Fruit fly (Drosophila melanogaster): ENCODE data around the gene Kebab.

Gene Kebab

dm6 chr2L:2084349-2084748 is 39.1 kb downstream of the Kebab start (continued):
- TF ChIP-seq Atf-2 (GFP tag; optimal IDR thresholded peaks at IDR 0.05) (no peak), CG30020 (tag; optimal IDR thresholded peaks at IDR 0.05) (no peak), ac (GFP tag; optimal IDR thresholded peaks at IDR 0.05) (no peak), CG4360 (GFP tag; IDR thresholded peaks at IDR 0.05) (0 out of 2 replicates have a peak, but pooled peaks have one; percentile 33), slp2 (GFP tag; optimal IDR thresholded peaks at IDR 0.05) (no peak), CG9609 (GFP tag; optimal IDR thresholded peaks at IDR 0.05) (no peak), Sox102F (GFP tag; optimal IDR thresholded peaks at IDR 0.05) (peak; percentile 50), prd (optimal IDR thresholded peaks at IDR 0.05) (no peak), prd (GFP tag; IDR thresholded peaks at IDR 0.05) (peak; percentile 77), repo (GFP tag; optimal IDR thresholded peaks at IDR 0.05) (no peak), CG17802 (tag; optimal IDR thresholded peaks at IDR 0.05) (no peak), CG11398 (GFP tag; optimal IDR thresholded peaks at IDR 0.05) (no peak), gt (GFP tag; IDR thresholded peaks at IDR 0.05) (0 out of 2 replicates have a peak, but pooled peaks have one; percentile 14), sqz (GFP tag; optimal IDR thresholded peaks at IDR 0.05) (no peak), so (GFP tag; IDR thresholded peaks at IDR 0.05) (no peak), Elba2 (GFP tag; optimal IDR thresholded peaks at IDR 0.05) (no peak), gsb-n (tag; optimal IDR thresholded peaks at IDR 0.05) (no peak), ap (GFP tag; IDR thresholded peaks at IDR 0.05) (peak; percentile 23; the same call in 1 of the 2 replicates), p53 (GFP tag; optimal IDR thresholded peaks at IDR 0.05) (no peak), CG1792 (GFP tag; optimal IDR thresholded peaks at IDR 0.05) (no peak), CG9437 (GFP tag; optimal IDR thresholded peaks at IDR 0.05) (no peak), CG14965 (GFP tag; optimal IDR thresholded peaks at IDR 0.05; ENCODE audit: borderline replicate concordance) (no peak), dm (GFP tag; optimal IDR thresholded peaks at IDR 0.05) (no peak), bcd (GFP tag; optimal IDR thresholded peaks at IDR 0.05) (no peak), amos (GFP tag; IDR thresholded peaks at IDR 0.05; ENCODE audit: partially characterized antibody) (no peak), Hmr (GFP tag; optimal IDR thresholded peaks at IDR 0.05) (peak; percentile 17), bsh (GFP tag; optimal IDR thresholded peaks at IDR 0.05) (no peak), CG18599 (GFP tag; optimal IDR thresholded peaks at IDR 0.05) (peak; percentile 3), crp (GFP tag; optimal IDR thresholded peaks at IDR 0.05) (no peak), CG3163 (GFP tag; optimal IDR thresholded peaks at IDR 0.05) (no peak), Spps (tag; optimal IDR thresholded peaks at IDR 0.05) (no peak), Fer3 (tag; optimal IDR thresholded peaks at IDR 0.05) (no peak), Scr (GFP tag; IDR thresholded peaks at IDR 0.05; ENCODE audit: partially characterized antibody) (no peak), Mad (GFP tag; optimal IDR thresholded peaks at IDR 0.05) (no peak), croc (GFP tag; conservative IDR thresholded peaks at IDR 0.05) (no peak), NC2α (GFP tag; optimal IDR thresholded peaks at IDR 0.05) (no peak), ci (GFP tag; IDR thresholded peaks at IDR 0.05) (peak; percentile 50; the same call in 2 of the 3 replicates), Hmx (GFP tag; optimal IDR thresholded peaks at IDR 0.05) (no peak), hth (optimal IDR thresholded peaks at IDR 0.05) (no peak), CG14441 (GFP tag; IDR thresholded peaks at IDR 0.05) (no peak), Fer2 (tag; optimal IDR thresholded peaks at IDR 0.05) (no peak), CG1024 (GFP tag; IDR thresholded peaks at IDR 0.05) (no peak), CG15269 (tag; optimal IDR thresholded peaks at IDR 0.05) (peak; percentile 3), ase (GFP tag; IDR thresholded peaks at IDR 0.05) (0 out of 3 replicates have a peak, but pooled peaks have one; percentile 6), shn (GFP tag; optimal IDR thresholded peaks at IDR 0.05) (no peak), ttk (GFP tag; IDR thresholded peaks at IDR 0.05) (peak; percentile 39; the same call in 1 of the 2 replicates), CG8944 (GFP tag; optimal IDR thresholded peaks at IDR 0.05) (no peak), CG6254 (GFP tag; optimal IDR thresholded peaks at IDR 0.05) (no peak), Blimp-1 (GFP tag; optimal IDR thresholded peaks at IDR 0.05) (no peak), NC2β (GFP tag; optimal IDR thresholded peaks at IDR 0.05) (no peak), Dref (GFP tag; IDR thresholded peaks at IDR 0.05) (no peak), CTCF (GFP tag; optimal IDR thresholded peaks at IDR 0.05) (no peak), Hr3 (GFP tag; optimal IDR thresholded peaks at IDR 0.05) (no peak)

Measured in whole organism, embryonic.